Worm (Caenorhabditis elegans) whole organism, L3 larva: ENCODE data around the gene F27E5.9.

Experiments
- R02D3.7 ChIP-seq: fragments of 150-350 bp; optimal IDR thresholded peaks from 2 replicates; lab custom pipeline; 2014; ENCODE audit warnings: missing biosample characterization, missing genetic modification characterization
- ZK546.5 ChIP-seq: sonication (generic microtip); optimal IDR thresholded peaks from 2 replicates; lab custom pipeline; 2017; ENCODE audit warnings: missing biosample characterization, missing genetic modification characterization
- aly-2 ChIP-seq: fragments of 150-350 bp; optimal IDR thresholded peaks from 2 replicates; lab custom pipeline; 2014; ENCODE audit warnings: missing biosample characterization, missing genetic modification characterization
- ama-1 ChIP-seq: fragments of 150-350 bp; optimal IDR thresholded peaks from 2 replicates; lab custom pipeline; 2018
- ceh-16 ChIP-seq: sonication (generic microtip); optimal IDR thresholded peaks from 2 replicates; lab custom pipeline; 2017; ENCODE audit warnings: missing biosample characterization, missing genetic modification characterization
- ceh-28 ChIP-seq: fragments of 150-350 bp; optimal IDR thresholded peaks from 2 replicates; lab custom pipeline; 2014; ENCODE audit warnings: missing biosample characterization, missing genetic modification reagents, missing genetic modification characterization
- ceh-82 ChIP-seq: fragments of 150-350 bp; optimal IDR thresholded peaks from 2 replicates; lab custom pipeline; 2014; ENCODE audit warnings: missing biosample characterization, missing genetic modification characterization
- daf-12 ChIP-seq: fragments of 150-350 bp; optimal IDR thresholded peaks from 2 replicates; lab custom pipeline; 2014; ENCODE audit warnings: missing biosample characterization, missing genetic modification reagents, missing genetic modification characterization
- egl-5 ChIP-seq: fragments of 150-350 bp; optimal IDR thresholded peaks from 2 replicates; lab custom pipeline; 2017; ENCODE audit warnings: missing biosample characterization, missing genetic modification reagents, missing genetic modification characterization, inconsistent platforms
- elt-1 ChIP-seq: fragments of 150-350 bp; optimal IDR thresholded peaks from 2 replicates; lab custom pipeline; 2014; ENCODE audit warnings: missing biosample characterization, missing genetic modification characterization
- elt-2 ChIP-seq: sonication (generic microtip); optimal IDR thresholded peaks from 2 replicates; lab custom pipeline; 2016; ENCODE audit warnings: missing genetic modification reagents, mild to moderate bottlenecking, missing genetic modification characterization, missing compliant biosample characterization
- elt-3 ChIP-seq, 3 experiments: fragments of 150-350 bp in 1 of 3; sonication (generic microtip) in 2 of 3; optimal IDR thresholded peaks; 2 replicates in 2 of 3; 4 replicates in 1 of 3; lab custom pipeline; 2014 to 2017; ENCODE audit warnings: missing biosample characterization in 3 of 3, missing genetic modification characterization in 3 of 3
- eor-1 ChIP-seq, 2 experiments: fragments of 150-350 bp; optimal IDR thresholded peaks; 2 replicates each; lab custom pipeline; 2014 to 2018; ENCODE audit warnings: missing biosample characterization in 2 of 2, missing genetic modification characterization in 2 of 2
- fkh-2 ChIP-seq: fragments of 150-350 bp; optimal IDR thresholded peaks from 2 replicates; lab custom pipeline; 2014; ENCODE audit warnings: missing biosample characterization, missing genetic modification reagents, missing genetic modification characterization
- hmg-11 ChIP-seq: sonication (generic microtip); optimal IDR thresholded peaks from 2 replicates; lab custom pipeline; 2016; ENCODE audit warnings: missing genetic modification characterization, missing compliant biosample characterization
- lin-15B ChIP-seq: fragments of 150-350 bp; optimal IDR thresholded peaks from 2 replicates; lab custom pipeline; 2014; ENCODE audit warnings: missing biosample characterization, missing genetic modification characterization
- lin-39 ChIP-seq: fragments of 150-350 bp; optimal IDR thresholded peaks from 2 replicates; lab custom pipeline; 2018; ENCODE audit warnings: missing biosample characterization, missing genetic modification reagents, missing genetic modification characterization
- mdl-1 ChIP-seq: fragments of 150-350 bp; optimal IDR thresholded peaks from 2 replicates; lab custom pipeline; 2014; ENCODE audit warnings: missing biosample characterization, missing genetic modification characterization
- mml-1 ChIP-seq: fragments of 150-350 bp; sonication (generic microtip); optimal IDR thresholded peaks from 3 replicates; lab custom pipeline; 2014; ENCODE audit warnings: missing biosample characterization, missing genetic modification characterization
- nfya-1 ChIP-seq: sonication (generic microtip); optimal IDR thresholded peaks from 2 replicates; lab custom pipeline; 2017; ENCODE audit warnings: missing genetic modification characterization, mild to moderate bottlenecking, missing compliant biosample characterization, antibody characterized with exemption, moderate library complexity; ENCODE audit not compliant: insufficient read depth
- nhr-11 ChIP-seq: fragments of 150-350 bp; optimal IDR thresholded peaks from 2 replicates; lab custom pipeline; 2014; ENCODE audit warnings: missing biosample characterization, missing genetic modification characterization
- nhr-237 ChIP-seq: fragments of 150-350 bp; optimal IDR thresholded peaks from 2 replicates; lab custom pipeline; 2014; ENCODE audit warnings: missing biosample characterization, missing genetic modification characterization
- nhr-28 ChIP-seq: fragments of 150-350 bp; optimal IDR thresholded peaks from 2 replicates; lab custom pipeline; 2014; ENCODE audit warnings: missing biosample characterization, missing genetic modification characterization
- nhr-43 ChIP-seq: sonication (generic microtip); optimal IDR thresholded peaks from 2 replicates; lab custom pipeline; 2016; ENCODE audit warnings: mild to moderate bottlenecking, missing genetic modification characterization, missing compliant biosample characterization; ENCODE audit not compliant: poor library complexity, severe bottlenecking
- nhr-67 ChIP-seq: fragments of 150-350 bp; optimal IDR thresholded peaks from 2 replicates; lab custom pipeline; 2014; ENCODE audit warnings: missing biosample characterization, missing genetic modification characterization
- nhr-77 ChIP-seq: fragments of 150-350 bp; optimal IDR thresholded peaks from 2 replicates; lab custom pipeline; 2014; ENCODE audit warnings: missing biosample characterization, missing genetic modification characterization
- pqm-1 ChIP-seq: fragments of 150-350 bp; optimal IDR thresholded peaks from 2 replicates; lab custom pipeline; 2017; ENCODE audit warnings: missing biosample characterization, missing genetic modification characterization, inconsistent platforms
- skn-1 ChIP-seq: fragments of 150-350 bp; optimal IDR thresholded peaks from 2 replicates; lab custom pipeline; 2014; ENCODE audit warnings: missing biosample characterization, missing genetic modification characterization
- snpc-4 ChIP-seq: fragments of 150-350 bp; optimal IDR thresholded peaks from 2 replicates; lab custom pipeline; 2014; ENCODE audit warnings: missing biosample characterization, missing genetic modification characterization
- tbx-2 ChIP-seq: sonication (generic microtip); optimal IDR thresholded peaks from 2 replicates; lab custom pipeline; 2016; ENCODE audit warnings: mild to moderate bottlenecking, missing genetic modification characterization, missing compliant biosample characterization
- unc-62 ChIP-seq: fragments of 150-350 bp; sonication (generic microtip); optimal IDR thresholded peaks from 4 replicates; lab custom pipeline; 2014; ENCODE audit warnings: missing biosample characterization, missing genetic modification reagents, missing genetic modification characterization
- zag-1 ChIP-seq: fragments of 150-350 bp; optimal IDR thresholded peaks from 2 replicates; lab custom pipeline; 2014; ENCODE audit warnings: missing biosample characterization, missing genetic modification characterization
- ztf-11 ChIP-seq: fragments of 150-350 bp; optimal IDR thresholded peaks from 2 replicates; lab custom pipeline; 2014; ENCODE audit warnings: missing biosample characterization, missing genetic modification characterization
- ztf-4 ChIP-seq: fragments of 150-350 bp; optimal IDR thresholded peaks from 2 replicates; lab custom pipeline; 2014; ENCODE audit warnings: missing biosample characterization, missing genetic modification characterization

Gene F27E5.9

ce11 chrII:10147502-10147901 is 12.8 kb downstream of the F27E5.9 start:
- TF ChIP-seq elt-1 (tag; lab: Kevin White, UChicago): no peak
- no peak for TF ChIP-seq mdl-1 (tag; lab: Kevin White, UChicago)
- no peak for TF ChIP-seq nhr-67
- no peak for TF ChIP-seq nhr-77 (tag; lab: Kevin White, UChicago)
- no peak for TF ChIP-seq nhr-43 (tag; lab: Kevin White, UChicago)
- no peak for TF ChIP-seq ZK546.5
- TF ChIP-seq zag-1 (tag; lab: Kevin White, UChicago): no peak
- no peak for TF ChIP-seq ztf-4 (tag; lab: Kevin White, UChicago)
- no peak for TF ChIP-seq fkh-2 (tag; lab: Kevin White, UChicago)
- no peak for TF ChIP-seq skn-1 (tag; lab: Kevin White, UChicago)
- no peak for TF ChIP-seq nhr-11 (tag; lab: Kevin White, UChicago)
- TF ChIP-seq mml-1 (tag; lab: Kevin White, UChicago): no peak
- no peak for TF ChIP-seq lin-39
- TF ChIP-seq tbx-2 (tag; lab: Kevin White, UChicago): no peak
- TF ChIP-seq snpc-4 (tag; lab: Kevin White, UChicago): no peak
- no peak for TF ChIP-seq unc-62
- TF ChIP-seq ceh-82 (tag; lab: Kevin White, UChicago): no peak
- no peak for TF ChIP-seq hmg-11

- TF ChIP-seq nhr-237 (tag; lab: Kevin White, UChicago) (no peak), ama-1 (lab: Kevin White, UChicago) (no peak), ztf-11 (tag; lab: Kevin White, UChicago) (no peak), hmg-11 (no peak), ceh-16 (tag; lab: Kevin White, UChicago) (no peak), nhr-43 (tag; lab: Kevin White, UChicago) (no peak), unc-62 (no peak), nhr-67 (no peak), fkh-2 (tag; lab: Kevin White, UChicago) (no peak), R02D3.7 (tag; lab: Kevin White, UChicago) (no peak)
- TF ChIP-seq, all 47 proteins: peak for 0
Observed at ce11 chrII:10155106-10155505, 20.4 kb downstream of the F27E5.9 start, which contains the start of gene nlp-63. Gene nlp-63 (plus strand): TSS chrII:10155406.

DNA sequence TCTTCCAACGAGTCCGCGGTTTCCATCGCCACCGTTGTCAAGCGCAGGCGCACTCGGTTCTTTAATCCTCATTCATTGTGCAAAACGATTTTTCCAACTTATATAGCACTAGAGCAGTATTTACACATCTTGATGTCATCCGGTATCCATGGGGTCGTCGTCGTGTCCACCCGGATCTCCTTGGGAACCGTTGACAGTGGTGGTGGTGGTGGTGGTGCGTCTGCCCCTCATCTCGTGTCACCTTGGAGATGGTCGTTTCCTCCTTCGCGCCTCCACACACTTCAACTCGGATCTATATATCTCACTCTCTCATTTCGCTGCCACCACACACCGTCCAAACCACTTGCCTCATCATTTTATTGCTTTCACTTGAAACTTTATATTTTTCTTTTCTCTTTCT is 28.0 kb downstream of the F27E5.9 start:
- TF ChIP-seq pqm-1 (tag; lab: Kevin White, UChicago) (no peak), ztf-11 (tag; lab: Kevin White, UChicago) (no peak), ceh-16 (tag; lab: Kevin White, UChicago) (no peak), nhr-67 (no peak), lin-15B (tag; lab: Kevin White, UChicago) (no peak), ceh-28 (tag; lab: Kevin White, UChicago) (no peak), elt-2 (tag; lab: Kevin White, UChicago) (no peak), mdl-1 (tag; lab: Kevin White, UChicago) (no peak), nfya-1 (tag; lab: Kevin White, UChicago) (no peak), eor-1 (tag; optimal IDR thresholded peaks at IDR 0.05; lab: Kevin White, UChicago) (no peak), elt-3 (tag; optimal IDR thresholded peaks at IDR 0.05; lab: Kevin White, UChicago) (no peak), egl-5 (no peak), snpc-4 (tag; lab: Kevin White, UChicago) (no peak), nhr-11 (tag; lab: Kevin White, UChicago) (no peak), hmg-11 (no peak), ztf-4 (tag; lab: Kevin White, UChicago) (no peak), aly-2 (tag; lab: Kevin White, UChicago) (no peak)

DNA sequence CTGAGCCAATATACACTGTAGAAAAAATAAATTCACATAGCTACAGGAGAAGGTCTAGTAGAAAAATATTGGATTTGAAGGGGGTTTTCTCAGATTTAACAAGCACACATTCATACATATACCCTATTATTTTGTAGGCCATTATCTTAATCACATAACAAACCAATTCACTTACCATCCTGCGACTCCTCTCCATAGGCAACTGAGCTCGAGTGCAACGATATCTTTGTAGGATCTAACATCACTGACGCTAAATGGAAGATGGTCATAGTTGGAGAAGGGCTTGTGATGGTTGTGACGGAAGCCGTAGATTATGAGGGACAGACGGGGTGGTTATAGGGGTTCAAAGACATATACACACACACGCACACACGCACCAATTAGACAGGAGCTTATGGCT is 29.4 kb downstream of the F27E5.9 start:
- TF ChIP-seq daf-12 (tag; lab: Kevin White, UChicago): no peak
- TF ChIP-seq nfya-1 (tag; lab: Kevin White, UChicago): no peak
- TF ChIP-seq lin-39: no peak
- no peak for TF ChIP-seq mml-1 (tag; lab: Kevin White, UChicago)
- no peak for TF ChIP-seq tbx-2 (tag; lab: Kevin White, UChicago)
- TF ChIP-seq nhr-28: no peak
- no peak for TF ChIP-seq nhr-43 (tag; lab: Kevin White, UChicago)
- TF ChIP-seq elt-1 (tag; lab: Kevin White, UChicago): no peak
- no peak for TF ChIP-seq skn-1 (tag; lab: Kevin White, UChicago)
